Fruit fly (Drosophila melanogaster) whole organism, embryonic: ENCODE measurements around the gene alpha-PheRS.

Source experiments
- Adf1 ChIP-seq: fragments of 200-800 bp; sonication (Bioruptor generic); IDR thresholded peaks from 2 replicates; pipeline ENCODE4 v1.3.6; 2022; ENCODE audit warnings: missing biosample characterization, missing genetic modification characterization
- BtbVII ChIP-seq: fragments of 200-800 bp; sonication (Bioruptor generic); optimal IDR thresholded peaks from 3 replicates; lab custom pipeline; 2017; ENCODE audit warnings: missing biosample characterization, mild to moderate bottlenecking, missing genetic modification characterization
- CG10654 ChIP-seq: fragments of 200-800 bp; sonication (Bioruptor generic); optimal IDR thresholded peaks from 2 replicates; lab custom pipeline; 2016; ENCODE audit warnings: missing biosample characterization, missing genetic modification characterization
- CG12769 ChIP-seq: fragments of 200-800 bp; sonication (Bioruptor generic); optimal IDR thresholded peaks from 2 replicates; lab custom pipeline; 2019; ENCODE audit warnings: missing biosample characterization, mild to moderate bottlenecking, missing genetic modification characterization, moderate library complexity
- CG12942 ChIP-seq: fragments of 200-800 bp; sonication (Bioruptor generic); optimal IDR thresholded peaks from 3 replicates; lab custom pipeline; 2016; ENCODE audit warnings: missing biosample characterization, missing genetic modification characterization
- CG14667 ChIP-seq: fragments of 200-800 bp; sonication (Bioruptor generic); IDR thresholded peaks from 2 replicates; pipeline ENCODE4 v1.3.6; 2022; ENCODE audit warnings: missing biosample characterization, missing genetic modification characterization
- CG14965 ChIP-seq: fragments of 200-800 bp; sonication (Bioruptor generic); optimal IDR thresholded peaks from 2 replicates; lab custom pipeline; 2016; ENCODE audit warnings: missing biosample characterization, missing genetic modification characterization, borderline replicate concordance
- CG16813 ChIP-seq: fragments of 200-800 bp; sonication (Bioruptor generic); IDR thresholded peaks from 3 replicates; pipeline ENCODE4 v1.3.6; 2022; ENCODE audit warnings: missing biosample characterization, missing genetic modification characterization; ENCODE audit not compliant: partially characterized antibody
- CG17328 ChIP-seq: fragments of 200-800 bp; sonication (Bioruptor generic); IDR thresholded peaks from 2 replicates; pipeline ENCODE4 v1.3.6; 2022; ENCODE audit warnings: missing biosample characterization, missing genetic modification characterization
- CG17912 ChIP-seq: fragments of 200-800 bp; sonication (Bioruptor generic); optimal IDR thresholded peaks from 2 replicates; lab custom pipeline; 2018; ENCODE audit warnings: missing biosample characterization, mild to moderate bottlenecking, missing genetic modification characterization
- CG3281 ChIP-seq: fragments of 200-800 bp; sonication (Bioruptor generic); optimal IDR thresholded peaks from 3 replicates; lab custom pipeline; 2017; ENCODE audit warnings: missing biosample characterization, mild to moderate bottlenecking, missing genetic modification characterization
- CG3847 ChIP-seq: fragments of 200-800 bp; sonication (Bioruptor generic); IDR thresholded peaks from 2 replicates; pipeline ENCODE4 v1.3.6; 2022; ENCODE audit warnings: missing biosample characterization, missing genetic modification characterization
- CG4617 ChIP-seq: fragments of 200-800 bp; sonication (Bioruptor generic); optimal IDR thresholded peaks from 3 replicates; lab custom pipeline; 2016; ENCODE audit warnings: missing biosample characterization, missing genetic modification characterization, borderline replicate concordance
- CG5245 ChIP-seq: fragments of 200-800 bp; sonication (Bioruptor generic); optimal IDR thresholded peaks from 3 replicates; lab custom pipeline; 2016; ENCODE audit warnings: missing biosample characterization, missing genetic modification characterization
- CG6654 ChIP-seq: fragments of 200-800 bp; sonication (Bioruptor generic); optimal IDR thresholded peaks from 2 replicates; lab custom pipeline; 2017; ENCODE audit warnings: missing biosample characterization, mild to moderate bottlenecking, missing genetic modification characterization
- CG6689 ChIP-seq: fragments of 200-800 bp; sonication (Bioruptor generic); IDR thresholded peaks from 2 replicates; pipeline ENCODE4 v1.3.6; 2022; ENCODE audit warnings: missing biosample characterization, missing genetic modification characterization
- CG6765 ChIP-seq: fragments of 200-800 bp; sonication (Bioruptor generic); optimal IDR thresholded peaks from 3 replicates; lab custom pipeline; 2017; ENCODE audit warnings: missing biosample characterization, mild to moderate bottlenecking, missing genetic modification characterization
- CG7839 ChIP-seq: fragments of 200-800 bp; sonication (Bioruptor generic); optimal IDR thresholded peaks from 3 replicates; lab custom pipeline; 2018; ENCODE audit warnings: missing biosample characterization, mild to moderate bottlenecking, missing genetic modification characterization, moderate library complexity
- CG8089 ChIP-seq: fragments of 200-800 bp; sonication (Bioruptor generic); optimal IDR thresholded peaks from 3 replicates; lab custom pipeline; 2016; ENCODE audit warnings: missing biosample characterization, missing genetic modification characterization
- CG8765 ChIP-seq: fragments of 200-800 bp; sonication (Bioruptor generic); IDR thresholded peaks from 2 replicates; pipeline ENCODE4 v1.3.6; 2022; ENCODE audit warnings: missing biosample characterization, missing genetic modification characterization
- CG9609 ChIP-seq: fragments of 200-800 bp; sonication (Bioruptor generic); optimal IDR thresholded peaks from 3 replicates; lab custom pipeline; 2016; ENCODE audit warnings: missing biosample characterization, missing genetic modification characterization
- CG9932 ChIP-seq: fragments of 200-800 bp; sonication (Bioruptor generic); IDR thresholded peaks from 2 replicates; pipeline ENCODE4 v1.3.6; 2022; ENCODE audit warnings: missing biosample characterization, missing genetic modification characterization
- CkIIα-i1 ChIP-seq: fragments of 200-800 bp; sonication (Bioruptor generic); IDR thresholded peaks from 2 replicates; pipeline ENCODE4 v1.3.6; 2022; ENCODE audit warnings: missing biosample characterization, missing genetic modification characterization
- D19A ChIP-seq: fragments of 200-800 bp; optimal IDR thresholded peaks from 3 replicates; lab custom pipeline; 2019; ENCODE audit warnings: missing biosample characterization, mild to moderate bottlenecking, missing genetic modification characterization, moderate library complexity
- Dek ChIP-seq: fragments of 200-800 bp; sonication (Bioruptor generic); optimal IDR thresholded peaks from 3 replicates; lab custom pipeline; 2019; ENCODE audit warnings: missing biosample characterization, mild to moderate bottlenecking, missing genetic modification characterization, moderate library complexity
- Dfd ChIP-seq, 2 experiments: fragments of >200 bp; optimal IDR thresholded peaks; 2 replicates each; lab custom pipeline; 2017; ENCODE audit warnings: missing biosample characterization in 2 of 2, missing genetic modification characterization in 2 of 2
- Dll ChIP-seq: fragments of 200-800 bp; sonication (Bioruptor generic); IDR thresholded peaks from 4 replicates; pipeline ENCODE4 v1.3.6; 2022; ENCODE audit warnings: missing biosample characterization, missing genetic modification characterization; ENCODE audit not compliant: partially characterized antibody
- Dp ChIP-seq: fragments of 200-800 bp; sonication (Bioruptor generic); optimal IDR thresholded peaks from 2 replicates; lab custom pipeline; 2018; ENCODE audit warnings: missing biosample characterization, mild to moderate bottlenecking, missing genetic modification characterization, moderate library complexity
- HmgZ ChIP-seq: fragments of 200-800 bp; sonication (Bioruptor generic); optimal IDR thresholded peaks from 2 replicates; lab custom pipeline; 2018; ENCODE audit warnings: missing biosample characterization, mild to moderate bottlenecking, missing genetic modification characterization
- MTF-1 ChIP-seq: fragments of 200-800 bp; sonication (Bioruptor generic); optimal IDR thresholded peaks from 2 replicates; lab custom pipeline; 2018; ENCODE audit warnings: missing biosample characterization, mild to moderate bottlenecking, missing genetic modification characterization, borderline replicate concordance
- Med ChIP-seq: fragments of 200-800 bp; sonication (Bioruptor generic); peaks from one replicate; lab custom pipeline; 2016; ENCODE audit warnings: missing biosample characterization, missing genetic modification characterization, mild to moderate bottlenecking, inconsistent platforms, moderate library complexity
- NfI ChIP-seq: fragments of 200-800 bp; sonication (Bioruptor generic); optimal IDR thresholded peaks from 3 replicates; lab custom pipeline; 2018; ENCODE audit warnings: missing biosample characterization, mild to moderate bottlenecking, missing genetic modification characterization, moderate library complexity
- Ptx1 ChIP-seq: fragments of 200-800 bp; sonication (Bioruptor generic); IDR thresholded peaks from 2 replicates; pipeline ENCODE4 v1.3.6; 2022; ENCODE audit warnings: missing biosample characterization, missing genetic modification characterization
- Rfx ChIP-seq: fragments of 200-800 bp; sonication (Bioruptor generic); IDR thresholded peaks from 2 replicates; pipeline ENCODE4 v1.3.6; 2022; ENCODE audit warnings: missing biosample characterization, missing genetic modification characterization
- Spps ChIP-seq: fragments of 200-800 bp; sonication (Bioruptor generic); optimal IDR thresholded peaks from 2 replicates; lab custom pipeline; 2018; ENCODE audit warnings: missing biosample characterization, mild to moderate bottlenecking, missing genetic modification characterization
- croc ChIP-seq: fragments of 200-800 bp; sonication (Bioruptor generic); conservative IDR thresholded peaks from 3 replicates; pipeline ENCODE4 v1.3.6; 2022; ENCODE audit warnings: missing biosample characterization, missing genetic modification characterization
- esg ChIP-seq: fragments of 200-800 bp; sonication (Bioruptor generic); conservative IDR thresholded peaks from 2 replicates; pipeline ENCODE4 v1.3.6; 2022; ENCODE audit warnings: missing biosample characterization, missing genetic modification characterization
- lab ChIP-seq: fragments of 200-800 bp; sonication (Bioruptor generic); optimal IDR thresholded peaks from 3 replicates; lab custom pipeline; 2017; ENCODE audit warnings: missing biosample characterization, missing genetic modification characterization, mild to moderate bottlenecking, moderate library complexity, missing genetic modification reagents
- lbe ChIP-seq: fragments of 200-800 bp; sonication (Bioruptor generic); optimal IDR thresholded peaks from 2 replicates; lab custom pipeline; 2016; ENCODE audit warnings: missing biosample characterization, mild to moderate bottlenecking, missing genetic modification characterization
- nau ChIP-seq: fragments of 200-800 bp; sonication (Bioruptor generic); optimal IDR thresholded peaks from 3 replicates; lab custom pipeline; 2017; ENCODE audit warnings: missing biosample characterization, mild to moderate bottlenecking, missing genetic modification characterization, missing genetic modification reagents
- pan ChIP-seq, 4 experiments: fragments of >200 bp in 3 of 4; fragments of 200-800 bp in 1 of 4; sonication (Bioruptor generic) in 1 of 4; optimal IDR thresholded peaks in 3 of 4; IDR thresholded peaks in 1 of 4; 2 replicates each; pipeline versions ENCODE4 v1.3.6 to Lab custom; 2017 to 2022; ENCODE audit warnings: missing biosample characterization in 2 of 4, missing genetic modification characterization in 2 of 4, mixed read lengths in 1 of 4
- pum ChIP-seq: fragments of 200-800 bp; sonication (Bioruptor generic); optimal IDR thresholded peaks from 2 replicates; lab custom pipeline; 2016; ENCODE audit warnings: missing biosample characterization, missing genetic modification characterization
- sisA ChIP-seq: fragments of 200-800 bp; sonication (Bioruptor generic); IDR thresholded peaks from 2 replicates; pipeline ENCODE4 v1.3.6; 2022; ENCODE audit warnings: missing biosample characterization, missing genetic modification characterization
- slou ChIP-seq: fragments of 200-800 bp; sonication (Bioruptor generic); optimal IDR thresholded peaks from 3 replicates; lab custom pipeline; 2016; ENCODE audit warnings: missing biosample characterization, missing genetic modification characterization
- sob ChIP-seq: fragments of 200-800 bp; sonication (Bioruptor generic); IDR thresholded peaks from 2 replicates; pipeline ENCODE4 v1.3.6; 2022; ENCODE audit warnings: missing biosample characterization, missing genetic modification characterization
- sqz ChIP-seq: fragments of 200-800 bp; sonication (Bioruptor generic); optimal IDR thresholded peaks from 3 replicates; lab custom pipeline; 2018; ENCODE audit warnings: missing biosample characterization, mild to moderate bottlenecking, missing genetic modification characterization
- vfl ChIP-seq: fragments of 200-800 bp; sonication (Bioruptor generic); optimal IDR thresholded peaks from 2 replicates; lab custom pipeline; 2016; ENCODE audit warnings: missing biosample characterization, missing genetic modification characterization
- zfh2 ChIP-seq: fragments of 200-800 bp; sonication (Bioruptor generic); optimal IDR thresholded peaks from 2 replicates; lab custom pipeline; 2016; ENCODE audit warnings: missing biosample characterization, missing genetic modification characterization

alpha-PheRS gene

dm6 chrX:8100026-8100825, 45.2 kb downstream of the alpha-PheRS start (continued):
- TF ChIP-seq CG12942 (GFP tag; lab: Kevin White, UChicago) (peak; percentile 67), esg (GFP tag; lab: Robert Waterston, UW) (peak; percentile 81), sob (peak; percentile 89), pum (GFP tag; lab: Kevin White, UChicago) (peak; percentile 30), CG10654 (GFP tag; lab: Kevin White, UChicago) (peak; percentile 65), CG9609 (GFP tag; lab: Kevin White, UChicago) (peak; percentile 13), Ptx1 (GFP tag; lab: Robert Waterston, UW) (peak; percentile 89), CG6654 (peak; percentile 62), CG12769 (tag; lab: Kevin White, UChicago) (peak; percentile 67), Adf1 (GFP tag; lab: Robert Waterston, UW) (peak; percentile 63), CG17912 (no peak), zfh2 (GFP tag; lab: Kevin White, UChicago) (peak; percentile 43), CkIIα-i1 (GFP tag; lab: Robert Waterston, UW) (peak; percentile 40; the same call in 1 of the 2 replicates), CG8089 (GFP tag; lab: Kevin White, UChicago) (no peak), Med (GFP tag; lab: Kevin White, UChicago) (peak; percentile 89), CG3847 (GFP tag; lab: Robert Waterston, UW) (peak; percentile 81), Dek (peak; percentile 86), pan (optimal IDR thresholded peaks at IDR 0.05; lab: Kevin White, UChicago) (no peak), pan (GFP tag; optimal IDR thresholded peaks at IDR 0.05 in 1 of 2, IDR thresholded peaks at IDR 0.05 in 1 of 2) (peak in 1 of 2 experiments; percentile 88), CG8765 (GFP tag; lab: Robert Waterston, UW) (no peak), CG4617 (peak; percentile 26), BtbVII (GFP tag; lab: Kevin White, UChicago) (peak; percentile 81), CG9932 (peak; percentile 72), nau (GFP tag; lab: Kevin White, UChicago) (peak; percentile 74), MTF-1 (peak; percentile 49), CG16813 (GFP tag; lab: Robert Waterston, UW) (no peak), lbe (GFP tag; lab: Kevin White, UChicago) (peak; percentile 49), sisA (peak; percentile 85), CG5245 (GFP tag; lab: Kevin White, UChicago) (peak; percentile 71), Dll (GFP tag; lab: Robert Waterston, UW) (no peak), CG14965 (GFP tag; lab: Kevin White, UChicago) (no peak), CG3281 (peak; percentile 85), Dp (GFP tag; lab: Kevin White, UChicago) (no peak), CG17328 (GFP tag; lab: Robert Waterston, UW) (peak; percentile 88), HmgZ (tag; lab: Kevin White, UChicago) (peak; percentile 75), vfl (GFP tag; lab: Kevin White, UChicago) (peak; percentile 61), lab (peak; percentile 95), Dfd (GFP tag; optimal IDR thresholded peaks at IDR 0.05; lab: Kevin White, UChicago) (no peak), Rfx (GFP tag; lab: Robert Waterston, UW) (peak; percentile 87), CG14667 (GFP tag; lab: Robert Waterston, UW) (peak; percentile 71), Spps (peak; percentile 58), slou (peak; percentile 33), sqz (peak; percentile 55), NfI (GFP tag; lab: Kevin White, UChicago) (peak; percentile 77), CG7839 (tag; lab: Kevin White, UChicago) (peak; percentile 90), D19A (tag; lab: Kevin White, UChicago) (peak; percentile 77), CG6765 (GFP tag; lab: Kevin White, UChicago) (peak; percentile 70), CG6689 (GFP tag; lab: Robert Waterston, UW) (peak; percentile 86), croc (GFP tag; lab: Robert Waterston, UW) (peak; percentile 66; the same call in 2 of the 3 replicates)
